Fruit fly (Drosophila melanogaster) whole organism, embryonic: ENCODE measurements around the gene Chpf.
A peak's percentile ranks its signal among the peaks of the same experiment; 100 is the strongest.

Source experiments
- Asciz ChIP-seq: fragments of 200-800 bp; sonication (Bioruptor generic); optimal IDR thresholded peaks from 2 replicates; lab custom pipeline; 2017; ENCODE audit warnings: missing biosample characterization, mild to moderate bottlenecking, missing genetic modification characterization, missing genetic modification reagents
- CG10431 ChIP-seq: fragments of 200-800 bp; sonication (Bioruptor generic); optimal IDR thresholded peaks from 3 replicates; lab custom pipeline; 2018; ENCODE audit warnings: missing biosample characterization, mild to moderate bottlenecking, missing genetic modification characterization
- CG11456 ChIP-seq: fragments of 200-800 bp; sonication (Bioruptor generic); IDR thresholded peaks from 3 replicates; pipeline ENCODE4 v1.3.6; 2022; ENCODE audit warnings: missing biosample characterization, missing genetic modification characterization
- CG12391 ChIP-seq: fragments of 200-800 bp; sonication (Bioruptor generic); optimal IDR thresholded peaks from 3 replicates; lab custom pipeline; 2018; ENCODE audit warnings: missing biosample characterization, mild to moderate bottlenecking, missing genetic modification characterization, moderate library complexity
- CG13624 ChIP-seq: fragments of 200-800 bp; sonication (Bioruptor generic); optimal IDR thresholded peaks from 2 replicates; lab custom pipeline; 2016; ENCODE audit warnings: missing biosample characterization, missing genetic modification characterization
- CG14667 ChIP-seq: fragments of 200-800 bp; sonication (Bioruptor generic); IDR thresholded peaks from 2 replicates; pipeline ENCODE4 v1.3.6; 2022; ENCODE audit warnings: missing biosample characterization, missing genetic modification characterization
- CG14710 ChIP-seq: fragments of 200-800 bp; sonication (Bioruptor generic); optimal IDR thresholded peaks from 3 replicates; lab custom pipeline; 2019; ENCODE audit warnings: missing biosample characterization, mild to moderate bottlenecking, missing genetic modification characterization, moderate library complexity
- CG17328 ChIP-seq: fragments of 200-800 bp; sonication (Bioruptor generic); IDR thresholded peaks from 2 replicates; pipeline ENCODE4 v1.3.6; 2022; ENCODE audit warnings: missing biosample characterization, missing genetic modification characterization
- CG17385 ChIP-seq: fragments of 200-800 bp; sonication (Bioruptor generic); optimal IDR thresholded peaks from 3 replicates; lab custom pipeline; 2018; ENCODE audit warnings: missing biosample characterization, mild to moderate bottlenecking, missing genetic modification characterization
- CG17568 ChIP-seq: fragments of 200-800 bp; sonication (Bioruptor generic); optimal IDR thresholded peaks from 2 replicates; lab custom pipeline; 2018; ENCODE audit warnings: missing biosample characterization, mild to moderate bottlenecking, missing genetic modification characterization, moderate library complexity
- CG18262 ChIP-seq: fragments of 200-800 bp; optimal IDR thresholded peaks from 3 replicates; lab custom pipeline; 2019; ENCODE audit warnings: missing biosample characterization, mild to moderate bottlenecking, missing genetic modification characterization, moderate library complexity
- CG32532 ChIP-seq: fragments of 200-800 bp; sonication (Bioruptor generic); IDR thresholded peaks from 2 replicates; pipeline ENCODE4 v1.3.6; 2022; ENCODE audit warnings: missing biosample characterization, missing genetic modification characterization
- CG3281 ChIP-seq: fragments of 200-800 bp; sonication (Bioruptor generic); optimal IDR thresholded peaks from 3 replicates; lab custom pipeline; 2017; ENCODE audit warnings: missing biosample characterization, mild to moderate bottlenecking, missing genetic modification characterization
- CG33557 ChIP-seq: fragments of 200-800 bp; sonication (Bioruptor generic); optimal IDR thresholded peaks from 2 replicates; lab custom pipeline; 2019; ENCODE audit warnings: missing biosample characterization, mild to moderate bottlenecking, missing genetic modification characterization, moderate library complexity
- CG34224 ChIP-seq: fragments of 200-800 bp; sonication (Bioruptor generic); IDR thresholded peaks from 3 replicates; pipeline ENCODE4 v1.3.6; 2022; ENCODE audit warnings: missing biosample characterization, missing genetic modification characterization; ENCODE audit not compliant: partially characterized antibody
- CG3847 ChIP-seq: fragments of 200-800 bp; sonication (Bioruptor generic); IDR thresholded peaks from 2 replicates; pipeline ENCODE4 v1.3.6; 2022; ENCODE audit warnings: missing biosample characterization, missing genetic modification characterization
- CG6175 ChIP-seq: fragments of 200-800 bp; sonication (Bioruptor generic); IDR thresholded peaks from 3 replicates; pipeline ENCODE4 v1.3.6; 2022; ENCODE audit warnings: missing biosample characterization, missing genetic modification characterization
- CG6683 ChIP-seq: fragments of 200-800 bp; sonication (Bioruptor generic); optimal IDR thresholded peaks from 2 replicates; lab custom pipeline; 2017; ENCODE audit warnings: missing biosample characterization, mild to moderate bottlenecking, missing genetic modification characterization, missing genetic modification reagents
- CG7372 ChIP-seq: fragments of 200-800 bp; sonication (Bioruptor generic); IDR thresholded peaks from 2 replicates; pipeline ENCODE4 v1.3.6; 2022; ENCODE audit warnings: missing biosample characterization, missing genetic modification characterization
- CG7963 ChIP-seq: fragments of 200-800 bp; sonication (Bioruptor generic); IDR thresholded peaks from 3 replicates; pipeline ENCODE4 v1.3.6; 2022; ENCODE audit warnings: missing biosample characterization, missing genetic modification characterization; ENCODE audit not compliant: partially characterized antibody
- CG9609 ChIP-seq: fragments of 200-800 bp; sonication (Bioruptor generic); optimal IDR thresholded peaks from 3 replicates; lab custom pipeline; 2016; ENCODE audit warnings: missing biosample characterization, missing genetic modification characterization
- CTCF ChIP-seq: fragments of 200-800 bp; sonication (Bioruptor generic); optimal IDR thresholded peaks from 2 replicates; lab custom pipeline; 2017; ENCODE audit warnings: missing biosample characterization, mild to moderate bottlenecking, missing genetic modification characterization, moderate library complexity
- D19A ChIP-seq: fragments of 200-800 bp; optimal IDR thresholded peaks from 3 replicates; lab custom pipeline; 2019; ENCODE audit warnings: missing biosample characterization, mild to moderate bottlenecking, missing genetic modification characterization, moderate library complexity
- Dip2 ChIP-seq: fragments of 200-800 bp; sonication (Bioruptor generic); IDR thresholded peaks from 2 replicates; pipeline ENCODE4 v1.3.6; 2022; ENCODE audit warnings: missing biosample characterization, missing genetic modification characterization
- Ets65A ChIP-seq: fragments of 200-800 bp; sonication (Bioruptor generic); peaks from one replicate; lab custom pipeline; 2016; ENCODE audit warnings: missing biosample characterization, missing genetic modification characterization
- Fer1 ChIP-seq: fragments of 200-800 bp; sonication (Bioruptor generic); optimal IDR thresholded peaks from 2 replicates; lab custom pipeline; 2017; ENCODE audit warnings: missing biosample characterization, mild to moderate bottlenecking, missing genetic modification characterization
- Gsc ChIP-seq: fragments of 200-800 bp; sonication (Bioruptor generic); IDR thresholded peaks from 2 replicates; pipeline ENCODE4 v1.3.6; 2022; ENCODE audit warnings: missing biosample characterization, missing genetic modification characterization
- Kr ChIP-seq: fragments of 200-800 bp; sonication (Bioruptor generic); optimal IDR thresholded peaks from 2 replicates; lab custom pipeline; 2017; ENCODE audit warnings: missing biosample characterization, mild to moderate bottlenecking, missing genetic modification characterization
- MESR4 ChIP-seq: fragments of 200-800 bp; sonication (Bioruptor generic); optimal IDR thresholded peaks from 2 replicates; lab custom pipeline; 2018; ENCODE audit warnings: missing biosample characterization, mild to moderate bottlenecking, missing genetic modification characterization, moderate library complexity
- Ptx1 ChIP-seq: fragments of 200-800 bp; sonication (Bioruptor generic); IDR thresholded peaks from 2 replicates; pipeline ENCODE4 v1.3.6; 2022; ENCODE audit warnings: missing biosample characterization, missing genetic modification characterization
- Rx ChIP-seq: fragments of 200-800 bp; sonication (Bioruptor generic); IDR thresholded peaks from 2 replicates; pipeline ENCODE4 v1.3.6; 2022; ENCODE audit warnings: missing biosample characterization, missing genetic modification characterization
- Sox102F ChIP-seq: fragments of 200-800 bp; sonication (Bioruptor generic); optimal IDR thresholded peaks from 2 replicates; lab custom pipeline; 2018; ENCODE audit warnings: missing biosample characterization, mild to moderate bottlenecking, missing genetic modification characterization, moderate library complexity
- Stat92E ChIP-seq, 3 experiments: fragments of >200 bp in 2 of 3; fragments of 200-800 bp in 1 of 3; sonication (Bioruptor generic) in 1 of 3; optimal IDR thresholded peaks; 2 replicates each; lab custom pipeline; 2017 to 2019; ENCODE audit warnings: missing biosample characterization in 3 of 3, missing genetic modification characterization in 3 of 3, mild to moderate bottlenecking in 1 of 3, moderate library complexity in 1 of 3
- Vsx1 ChIP-seq: fragments of 200-800 bp; sonication (Bioruptor generic); optimal IDR thresholded peaks from 2 replicates; lab custom pipeline; 2017; ENCODE audit warnings: missing biosample characterization, mild to moderate bottlenecking, missing genetic modification characterization, missing genetic modification reagents
- Xrp1 ChIP-seq: fragments of 200-800 bp; sonication (Bioruptor generic); IDR thresholded peaks from 2 replicates; pipeline ENCODE4 v1.3.6; 2022; ENCODE audit warnings: missing biosample characterization, missing genetic modification characterization
- ash1 ChIP-seq: fragments of 200-800 bp; sonication (Bioruptor generic); optimal IDR thresholded peaks from 2 replicates; lab custom pipeline; 2018; ENCODE audit warnings: missing biosample characterization, mild to moderate bottlenecking, missing genetic modification characterization
- dysf ChIP-seq: fragments of 200-800 bp; sonication (Bioruptor generic); IDR thresholded peaks from 3 replicates; pipeline ENCODE4 v1.3.6; 2022; ENCODE audit warnings: missing biosample characterization, missing genetic modification characterization
- emc ChIP-seq: fragments of 200-800 bp; sonication (Bioruptor generic); optimal IDR thresholded peaks from 2 replicates; lab custom pipeline; 2016; ENCODE audit warnings: missing biosample characterization, missing genetic modification characterization
- insv ChIP-seq, 2 experiments: fragments of 200-800 bp; sonication (Bioruptor generic); optimal IDR thresholded peaks; 3 replicates each; lab custom pipeline; 2016 to 2018; ENCODE audit warnings: missing biosample characterization in 2 of 2, missing genetic modification characterization in 2 of 2
- lola ChIP-seq, 3 experiments: fragments of >200 bp in 2 of 3; fragments of 200-800 bp in 1 of 3; sonication (Bioruptor generic) in 1 of 3; optimal IDR thresholded peaks; 2 replicates each; lab custom pipeline; 2017 to 2019; ENCODE audit warnings: missing biosample characterization in 3 of 3, missing genetic modification characterization in 3 of 3, mild to moderate bottlenecking in 1 of 3, moderate library complexity in 1 of 3
- lov ChIP-seq, 2 experiments: fragments of 200-800 bp in 1 of 2; fragments of >200 bp in 1 of 2; sonication (Bioruptor generic) in 1 of 2; IDR thresholded peaks in 1 of 2; optimal IDR thresholded peaks in 1 of 2; 2 replicates in 1 of 2; 3 replicates in 1 of 2; pipeline versions ENCODE4 v1.3.6 to Lab custom; 2017 to 2022; ENCODE audit warnings: missing biosample characterization in 1 of 2, missing genetic modification characterization in 1 of 2
- nerfin-2 ChIP-seq: fragments of 200-800 bp; sonication (Bioruptor generic); IDR thresholded peaks from 2 replicates; pipeline ENCODE4 v1.3.6; 2022; ENCODE audit warnings: missing biosample characterization, missing genetic modification characterization; ENCODE audit not compliant: partially characterized antibody
- nom ChIP-seq: fragments of 200-800 bp; sonication (Bioruptor generic); optimal IDR thresholded peaks from 2 replicates; lab custom pipeline; 2017; ENCODE audit warnings: missing biosample characterization, missing genetic modification characterization, mild to moderate bottlenecking, moderate library complexity, missing genetic modification reagents
- tap ChIP-seq: fragments of 200-800 bp; optimal IDR thresholded peaks from 3 replicates; lab custom pipeline; 2019; ENCODE audit warnings: missing biosample characterization, mild to moderate bottlenecking, missing genetic modification characterization, moderate library complexity
- toy ChIP-seq: fragments of 200-800 bp; sonication (Bioruptor generic); IDR thresholded peaks from 2 replicates; pipeline ENCODE4 v1.3.6; 2022; ENCODE audit warnings: missing biosample characterization, missing genetic modification characterization
- unc-4 ChIP-seq: fragments of 200-800 bp; sonication (Bioruptor generic); IDR thresholded peaks from 2 replicates; pipeline ENCODE4 v1.3.6; 2022; ENCODE audit warnings: missing biosample characterization, missing genetic modification characterization; ENCODE audit not compliant: partially characterized antibody
- unpg ChIP-seq: fragments of 200-800 bp; sonication (Bioruptor generic); optimal IDR thresholded peaks from 3 replicates; lab custom pipeline; 2018; ENCODE audit warnings: missing biosample characterization, mild to moderate bottlenecking, missing genetic modification characterization, moderate library complexity
- vfl ChIP-seq: fragments of 200-800 bp; sonication (Bioruptor generic); optimal IDR thresholded peaks from 2 replicates; lab custom pipeline; 2016; ENCODE audit warnings: missing biosample characterization, missing genetic modification characterization
- zf30C ChIP-seq: fragments of 200-800 bp; sonication (Bioruptor generic); optimal IDR thresholded peaks from 3 replicates; lab custom pipeline; 2018; ENCODE audit warnings: missing biosample characterization, mild to moderate bottlenecking, missing genetic modification characterization

Gene Chpf

DNA sequence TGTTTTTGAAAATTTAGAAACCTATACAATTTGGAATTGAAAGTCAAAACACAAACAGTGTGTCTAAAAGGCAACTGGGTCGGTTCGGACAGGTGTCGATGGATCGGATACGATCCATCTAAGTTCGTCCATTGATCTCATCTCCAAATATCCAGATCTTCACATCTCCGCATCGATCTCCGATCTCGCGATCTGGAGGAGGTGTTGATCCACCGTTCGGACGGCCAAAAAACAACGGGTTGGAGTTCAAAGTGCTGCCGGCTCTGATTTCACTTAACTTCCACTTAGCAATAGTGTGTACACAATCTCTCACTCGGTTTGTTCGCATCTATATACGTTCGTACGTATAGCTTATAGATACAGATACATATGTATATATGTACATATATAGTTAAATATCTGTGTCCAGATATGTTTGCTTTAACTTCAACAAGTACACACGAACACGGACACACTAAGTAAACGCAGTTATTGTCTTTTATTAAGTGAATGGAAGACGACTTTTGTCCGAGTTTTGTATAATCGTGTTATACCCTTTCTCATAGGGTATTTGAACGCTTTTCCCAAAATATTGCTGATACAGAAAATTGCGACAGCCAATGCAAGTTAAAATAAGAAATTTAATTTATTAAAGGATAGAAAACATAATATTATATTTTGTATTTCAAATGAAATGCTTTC lies 4.0 kb downstream of the Chpf start, which contains the start of gene Fer3HCH (continued):
- TF ChIP-seq CG14710 (peak; percentile 3), dysf (no peak), unc-4 (GFP tag; lab: Robert Waterston, UW) (no peak), CG18262 (tag; lab: Kevin White, UChicago) (peak; percentile 4), Sox102F (GFP tag; lab: Kevin White, UChicago) (peak; percentile 42), D19A (tag; lab: Kevin White, UChicago) (peak; percentile 82), Fer1 (GFP tag; lab: Kevin White, UChicago) (peak; percentile 9), CG7963 (GFP tag; lab: Robert Waterston, UW) (no peak), Stat92E (GFP tag; optimal IDR thresholded peaks at IDR 0.05; lab: Kevin White, UChicago) (no peak), vfl (GFP tag; lab: Kevin White, UChicago) (no peak), nerfin-2 (GFP tag; lab: Robert Waterston, UW) (no peak), CG17328 (GFP tag; lab: Robert Waterston, UW) (no peak), Ets65A (GFP tag; lab: Kevin White, UChicago) (no peak), CG13624 (GFP tag; lab: Kevin White, UChicago) (no peak), unpg (peak; percentile 21), CG32532 (no peak), Vsx1 (GFP tag; lab: Kevin White, UChicago) (peak; percentile 2), lola (GFP tag; optimal IDR thresholded peaks at IDR 0.05; lab: Kevin White, UChicago) (no peak), CG3847 (GFP tag; lab: Robert Waterston, UW) (no peak), CG17385 (GFP tag; lab: Kevin White, UChicago) (no peak), lov (optimal IDR thresholded peaks at IDR 0.05; lab: Kevin White, UChicago) (no peak), lov (GFP tag; IDR thresholded peaks at IDR 0.05; lab: Robert Waterston, UW) (no peak), Dip2 (no peak), CG6683 (GFP tag; lab: Kevin White, UChicago) (no peak), CG12391 (tag; lab: Kevin White, UChicago) (no peak), CG14667 (no peak), CG3281 (GFP tag; lab: Kevin White, UChicago) (peak; percentile 29), tap (tag; lab: Kevin White, UChicago) (no peak), CG7372 (no peak), ash1 (GFP tag; lab: Kevin White, UChicago) (no peak), Rx (GFP tag; lab: Robert Waterston, UW) (no peak), Kr (GFP tag; lab: Kevin White, UChicago) (no peak), CG6175 (no peak), CG10431 (no peak), CTCF (GFP tag; lab: Kevin White, UChicago) (no peak), Xrp1 (GFP tag; lab: Robert Waterston, UW) (peak; percentile 25; the same call in 1 of the 2 replicates), Asciz (GFP tag; lab: Kevin White, UChicago) (peak; percentile 47), CG34224 (GFP tag; lab: Robert Waterston, UW) (no peak), nom (GFP tag; lab: Kevin White, UChicago) (peak; percentile 43), CG11456 (GFP tag; lab: Robert Waterston, UW) (no peak), zf30C (GFP tag; lab: Kevin White, UChicago) (no peak), MESR4 (no peak), CG9609 (no peak), CG33557 (GFP tag; lab: Kevin White, UChicago) (peak; percentile 5), Gsc (GFP tag; lab: Robert Waterston, UW) (no peak), Ptx1 (GFP tag; lab: Robert Waterston, UW) (peak; percentile 12; the same call in 1 of the 2 replicates), emc (GFP tag; lab: Kevin White, UChicago) (no peak), toy (GFP tag; lab: Robert Waterston, UW) (no peak), insv (GFP tag; optimal IDR thresholded peaks at IDR 0.05; lab: Kevin White, UChicago) (no peak), CG17568 (GFP tag; lab: Kevin White, UChicago) (peak; percentile 25)
